Fruit fly (Drosophila melanogaster) whole organism, embryonic: Measurements from ENCODE around the gene CG7991.
A peak's percentile ranks its signal among the peaks of the same experiment; 100 is the strongest.

ENCODE experiments used
- Adf1 ChIP-seq: fragments of 200-800 bp; sonication (Bioruptor generic); IDR thresholded peaks from 2 replicates; pipeline ENCODE4 v1.3.6; 2022; ENCODE audit warnings: missing biosample characterization, missing genetic modification characterization
- Awh ChIP-seq: fragments of 200-800 bp; sonication (Bioruptor generic); IDR thresholded peaks from 2 replicates; pipeline ENCODE4, ENCODE4 v1.3.6; 2022; ENCODE audit warnings: missing biosample characterization, missing genetic modification characterization
- CG10565 ChIP-seq: fragments of 200-800 bp; sonication (Bioruptor generic); optimal IDR thresholded peaks from 3 replicates; lab custom pipeline; 2016; ENCODE audit warnings: missing biosample characterization, mild to moderate bottlenecking, missing genetic modification characterization
- CG10959 ChIP-seq: fragments of 200-800 bp; sonication (Bioruptor generic); IDR thresholded peaks from 2 replicates; pipeline ENCODE4 v1.3.6; 2022; ENCODE audit warnings: missing biosample characterization, missing genetic modification characterization
- CG12769 ChIP-seq: fragments of 200-800 bp; sonication (Bioruptor generic); optimal IDR thresholded peaks from 2 replicates; lab custom pipeline; 2019; ENCODE audit warnings: missing biosample characterization, mild to moderate bottlenecking, missing genetic modification characterization, moderate library complexity
- CG13296 ChIP-seq: fragments of 200-800 bp; sonication (Bioruptor generic); optimal IDR thresholded peaks from 3 replicates; lab custom pipeline; 2018; ENCODE audit warnings: missing biosample characterization, mild to moderate bottlenecking, missing genetic modification characterization
- CG15269 ChIP-seq: fragments of 200-800 bp; sonication (Bioruptor generic); optimal IDR thresholded peaks from 2 replicates; lab custom pipeline; 2018; ENCODE audit warnings: missing biosample characterization, mild to moderate bottlenecking, missing genetic modification characterization, moderate library complexity
- CG18764 ChIP-seq: fragments of 200-800 bp; sonication (Bioruptor generic); optimal IDR thresholded peaks from 3 replicates; lab custom pipeline; 2016; ENCODE audit warnings: missing biosample characterization, missing genetic modification characterization
- CG31224 ChIP-seq: fragments of 200-800 bp; sonication (Bioruptor generic); IDR thresholded peaks from 2 replicates; pipeline ENCODE4 v1.3.6; 2022; ENCODE audit warnings: missing biosample characterization, missing genetic modification characterization
- CG4328 ChIP-seq: fragments of 200-800 bp; sonication (Bioruptor generic); optimal IDR thresholded peaks from 3 replicates; lab custom pipeline; 2017; ENCODE audit warnings: missing biosample characterization, missing genetic modification reagents, missing genetic modification characterization
- CG6175 ChIP-seq: fragments of 200-800 bp; sonication (Bioruptor generic); IDR thresholded peaks from 3 replicates; pipeline ENCODE4 v1.3.6; 2022; ENCODE audit warnings: missing biosample characterization, missing genetic modification characterization
- CG7963 ChIP-seq: fragments of 200-800 bp; sonication (Bioruptor generic); IDR thresholded peaks from 3 replicates; pipeline ENCODE4 v1.3.6; 2022; ENCODE audit warnings: missing biosample characterization, missing genetic modification characterization; ENCODE audit not compliant: partially characterized antibody
- CG8765 ChIP-seq: fragments of 200-800 bp; sonication (Bioruptor generic); IDR thresholded peaks from 2 replicates; pipeline ENCODE4 v1.3.6; 2022; ENCODE audit warnings: missing biosample characterization, missing genetic modification characterization
- CG9932 ChIP-seq: fragments of 200-800 bp; sonication (Bioruptor generic); IDR thresholded peaks from 2 replicates; pipeline ENCODE4 v1.3.6; 2022; ENCODE audit warnings: missing biosample characterization, missing genetic modification characterization
- Deaf1 ChIP-seq: fragments of 200-800 bp; optimal IDR thresholded peaks from 3 replicates; lab custom pipeline; 2019; ENCODE audit warnings: missing biosample characterization, mild to moderate bottlenecking, missing genetic modification characterization, moderate library complexity
- Dfd ChIP-seq, 2 experiments: fragments of >200 bp; optimal IDR thresholded peaks; 2 replicates each; lab custom pipeline; 2017; ENCODE audit warnings: missing biosample characterization in 2 of 2, missing genetic modification characterization in 2 of 2
- Fer3 ChIP-seq: fragments of 200-800 bp; sonication (Bioruptor generic); optimal IDR thresholded peaks from 2 replicates; lab custom pipeline; 2018; ENCODE audit warnings: missing biosample characterization, mild to moderate bottlenecking, missing genetic modification characterization, moderate library complexity
- Med ChIP-seq: fragments of 200-800 bp; sonication (Bioruptor generic); peaks from one replicate; lab custom pipeline; 2016; ENCODE audit warnings: missing biosample characterization, missing genetic modification characterization, mild to moderate bottlenecking, inconsistent platforms, moderate library complexity
- Trl ChIP-seq, 3 experiments: fragments of >200 bp in 2 of 3; fragments of 200-800 bp in 1 of 3; sonication (Bioruptor generic) in 1 of 3; optimal IDR thresholded peaks; 2 replicates in 1 of 3; 3 replicates in 2 of 3; lab custom pipeline; 2016 to 2017; ENCODE audit warnings: missing biosample characterization in 1 of 3, missing genetic modification characterization in 1 of 3
- aop ChIP-seq: fragments of 200-800 bp; sonication (Bioruptor generic); IDR thresholded peaks from 2 replicates; pipeline ENCODE4 v1.3.6; 2022; ENCODE audit warnings: missing biosample characterization, missing genetic modification characterization
- chinmo ChIP-seq: fragments of 200-800 bp; sonication (Bioruptor generic); IDR thresholded peaks from 4 replicates; pipeline ENCODE4 v1.3.6; 2022; ENCODE audit warnings: missing biosample characterization, missing genetic modification characterization; ENCODE audit not compliant: partially characterized antibody
- ci ChIP-seq: fragments of 200-800 bp; sonication (Bioruptor generic); IDR thresholded peaks from 3 replicates; pipeline ENCODE4 v1.3.6; 2022; ENCODE audit warnings: missing biosample characterization, missing genetic modification characterization
- corto ChIP-seq: fragments of 200-800 bp; sonication (Bioruptor generic); optimal IDR thresholded peaks from 2 replicates; lab custom pipeline; 2016; ENCODE audit warnings: missing biosample characterization, mild to moderate bottlenecking, missing genetic modification characterization, moderate library complexity
- crol ChIP-seq: fragments of 200-800 bp; sonication (Bioruptor generic); IDR thresholded peaks from 2 replicates; pipeline ENCODE4 v1.3.6; 2022; ENCODE audit warnings: missing biosample characterization, missing genetic modification characterization
- danr ChIP-seq: fragments of 200-800 bp; sonication (Bioruptor generic); IDR thresholded peaks from 2 replicates; pipeline ENCODE4 v1.3.6; 2022; ENCODE audit warnings: missing biosample characterization, missing genetic modification characterization
- dpn ChIP-seq, 2 experiments: fragments of 200-800 bp; sonication (Bioruptor generic); optimal IDR thresholded peaks; 3 replicates each; lab custom pipeline; 2016; ENCODE audit warnings: missing biosample characterization in 2 of 2, missing genetic modification characterization in 2 of 2
- esg ChIP-seq: fragments of 200-800 bp; sonication (Bioruptor generic); conservative IDR thresholded peaks from 2 replicates; pipeline ENCODE4 v1.3.6; 2022; ENCODE audit warnings: missing biosample characterization, missing genetic modification characterization
- ewg ChIP-seq: fragments of 200-800 bp; sonication (Bioruptor generic); optimal IDR thresholded peaks from 3 replicates; lab custom pipeline; 2017; ENCODE audit warnings: mild to moderate bottlenecking, missing biosample characterization, missing genetic modification reagents, missing genetic modification characterization
- gcm2 ChIP-seq: fragments of 200-800 bp; sonication (Bioruptor generic); optimal IDR thresholded peaks from 2 replicates; lab custom pipeline; 2016; ENCODE audit warnings: missing biosample characterization, missing genetic modification characterization
- kni ChIP-seq: fragments of 200-800 bp; sonication (Bioruptor generic); optimal IDR thresholded peaks from 3 replicates; lab custom pipeline; 2017; ENCODE audit warnings: mild to moderate bottlenecking, missing biosample characterization, missing genetic modification reagents, missing genetic modification characterization
- pb ChIP-seq: fragments of 200-800 bp; sonication (Bioruptor generic); optimal IDR thresholded peaks from 3 replicates; lab custom pipeline; 2016; ENCODE audit warnings: missing biosample characterization, missing genetic modification characterization
- rib ChIP-seq: fragments of 200-800 bp; sonication (Bioruptor generic); IDR thresholded peaks from 2 replicates; pipeline ENCODE4 v1.3.6; 2022; ENCODE audit warnings: missing biosample characterization, missing genetic modification characterization
- row ChIP-seq: fragments of 200-800 bp; sonication (Bioruptor generic); IDR thresholded peaks from 3 replicates; pipeline ENCODE4 v1.3.6; 2022; ENCODE audit warnings: missing biosample characterization, missing genetic modification characterization
- run ChIP-seq: fragments of 200-800 bp; sonication (Bioruptor generic); optimal IDR thresholded peaks from 3 replicates; lab custom pipeline; 2018; ENCODE audit warnings: missing biosample characterization, mild to moderate bottlenecking, missing genetic modification characterization
- tio ChIP-seq: fragments of 200-800 bp; sonication (Bioruptor generic); optimal IDR thresholded peaks from 2 replicates; lab custom pipeline; 2017; ENCODE audit warnings: missing biosample characterization, missing genetic modification characterization, inconsistent platforms
- ttk ChIP-seq: fragments of 200-800 bp; sonication (Bioruptor generic); IDR thresholded peaks from 2 replicates; pipeline ENCODE4 v2.1.2; 2022; ENCODE audit warnings: missing biosample characterization, missing genetic modification characterization
- z ChIP-seq: fragments of 200-800 bp; sonication (Bioruptor generic); IDR thresholded peaks from 3 replicates; pipeline ENCODE4 v1.3.6; 2022; ENCODE audit warnings: missing biosample characterization, missing genetic modification characterization

The CG7991 gene

dm6 chr3L:1674381-1674780, at the start of gene CG7991:
TSS of gene CG7991 (plus strand) at chr3L:1674709.
- TF ChIP-seq row (GFP tag; lab: Robert Waterston, UW) (0 out of 3 replicates have a peak, but pooled peaks have one; percentile 16), danr (GFP tag; lab: Robert Waterston, UW) (no peak), CG6175 (GFP tag; lab: Robert Waterston, UW) (peak; percentile 90), chinmo (GFP tag; lab: Robert Waterston, UW) (peak; percentile 76; the same call in 1 of the 4 replicates), ci (GFP tag; lab: Robert Waterston, UW) (0 out of 3 replicates have a peak, but pooled peaks have one; percentile 15), CG12769 (tag; lab: Kevin White, UChicago) (peak; percentile 42), gcm2 (GFP tag; lab: Kevin White, UChicago) (no peak), Fer3 (tag; lab: Kevin White, UChicago) (no peak), Deaf1 (peak; percentile 52), z (GFP tag; lab: Robert Waterston, UW) (0 out of 3 replicates have a peak, but pooled peaks have one; percentile 21), CG15269 (tag; lab: Kevin White, UChicago) (peak; percentile 81), Dfd (GFP tag; optimal IDR thresholded peaks at IDR 0.05; lab: Kevin White, UChicago) (no peak), kni (GFP tag; lab: Kevin White, UChicago) (peak; percentile 52), Awh (peak; percentile 41; the same call in 1 of the 2 replicates), pb (peak; percentile 2), Med (GFP tag; lab: Kevin White, UChicago) (peak; percentile 45), CG8765 (no peak), Adf1 (peak; percentile 73), ttk (GFP tag; lab: Robert Waterston, UW) (no peak), CG4328 (no peak), CG10565 (GFP tag; lab: Kevin White, UChicago) (no peak)
- TF ChIP-seq, all 482 proteins: peak for 13

- TF ChIP-seq aop (no peak), CG13296 (GFP tag; lab: Kevin White, UChicago) (no peak), esg (no peak), rib (GFP tag; lab: Robert Waterston, UW) (no peak), ewg (peak; percentile 89), Trl (optimal IDR thresholded peaks at IDR 0.05; lab: Kevin White, UChicago) (peak; percentile 15 to 38), Trl (GFP tag; optimal IDR thresholded peaks at IDR 0.05; lab: Kevin White, UChicago) (no peak), tio (GFP tag; lab: Kevin White, UChicago) (no peak), CG31224 (GFP tag; lab: Robert Waterston, UW) (peak; percentile 48; the same call in 1 of the 2 replicates), crol (GFP tag; lab: Robert Waterston, UW) (peak; percentile 74), CG18764 (GFP tag; lab: Kevin White, UChicago) (no peak), CG7963 (GFP tag; lab: Robert Waterston, UW) (no peak), Deaf1 (peak; percentile 31), dpn (GFP tag; optimal IDR thresholded peaks at IDR 0.05; lab: Kevin White, UChicago) (no peak), corto (GFP tag; lab: Kevin White, UChicago) (no peak), Adf1 (no peak), CG10959 (GFP tag; lab: Robert Waterston, UW) (no peak), CG9932 (GFP tag; lab: Robert Waterston, UW) (no peak), chinmo (GFP tag; lab: Robert Waterston, UW) (0 out of 4 replicates have a peak, but pooled peaks have one; percentile 42), run (tag; lab: Kevin White, UChicago) (no peak)
Measured at dm6 chr3L:1626924-1627323, 47.6 kb upstream of the CG7991 start.
